Worm (Caenorhabditis elegans) whole organism, mixed stage, embryonic: Measurements from ENCODE around the gene R07E5.5.
A peak's percentile ranks its signal among the peaks of the same experiment; 100 is the strongest.

Source experiments
- bed-3 ChIP-seq: fragments of 200-800 bp; sonication (Bioruptor generic); optimal IDR thresholded peaks from 3 replicates; lab custom pipeline; 2018; ENCODE audit warnings: mild to moderate bottlenecking, missing genetic modification characterization, moderate library complexity, missing compliant biosample characterization
- blmp-1 ChIP-seq: fragments of 150-350 bp; optimal IDR thresholded peaks from 2 replicates; lab custom pipeline; 2014; ENCODE audit warnings: missing biosample characterization, missing genetic modification characterization
- ceh-39 ChIP-seq: fragments of 150-350 bp; optimal IDR thresholded peaks from 2 replicates; lab custom pipeline; 2014; ENCODE audit warnings: missing biosample characterization, missing genetic modification characterization
- ceh-43 ChIP-seq: fragments of 200-800 bp; sonication (Bioruptor generic); optimal IDR thresholded peaks from 2 replicates; lab custom pipeline; 2018; ENCODE audit warnings: mild to moderate bottlenecking, missing genetic modification characterization, moderate library complexity, missing compliant biosample characterization
- ceh-83 ChIP-seq: fragments of 200-800 bp; sonication (Bioruptor generic); optimal IDR thresholded peaks from 2 replicates; lab custom pipeline; 2018; ENCODE audit warnings: mild to moderate bottlenecking, missing genetic modification characterization, missing compliant biosample characterization
- ces-1 ChIP-seq: fragments of 150-350 bp; optimal IDR thresholded peaks from 2 replicates; lab custom pipeline; 2014; ENCODE audit warnings: missing biosample characterization, missing genetic modification reagents, missing genetic modification characterization
- cnd-1 ChIP-seq: fragments of 200-800 bp; sonication (Bioruptor generic); optimal IDR thresholded peaks from 2 replicates; lab custom pipeline; 2018; ENCODE audit warnings: mild to moderate bottlenecking, missing genetic modification characterization, missing compliant biosample characterization
- drap-1 ChIP-seq: fragments of 200-800 bp; sonication (Bioruptor generic); optimal IDR thresholded peaks from 3 replicates; lab custom pipeline; 2018; ENCODE audit warnings: mild to moderate bottlenecking, missing genetic modification characterization, missing compliant biosample characterization
- elt-1 ChIP-seq: sonication (generic microtip); optimal IDR thresholded peaks from 2 replicates; lab custom pipeline; 2017; ENCODE audit warnings: missing genetic modification characterization, mild to moderate bottlenecking, missing compliant biosample characterization, antibody characterized with exemption, moderate library complexity, borderline replicate concordance; ENCODE audit not compliant: insufficient read depth
- elt-3 ChIP-seq: fragments of 150-350 bp; optimal IDR thresholded peaks from 2 replicates; lab custom pipeline; 2014; ENCODE audit warnings: missing biosample characterization, missing genetic modification characterization
- flh-1 ChIP-seq: fragments of 200-800 bp; sonication (Bioruptor generic); optimal IDR thresholded peaks from 2 replicates; lab custom pipeline; 2018; ENCODE audit warnings: mild to moderate bottlenecking, missing genetic modification characterization, moderate library complexity, missing compliant biosample characterization
- ham-2 ChIP-seq: fragments of 200-800 bp; sonication (Bioruptor generic); optimal IDR thresholded peaks from 2 replicates; lab custom pipeline; 2018; ENCODE audit warnings: mild to moderate bottlenecking, missing genetic modification characterization, missing compliant biosample characterization
- hlh-1 ChIP-seq: fragments of 150-350 bp; optimal IDR thresholded peaks from 2 replicates; lab custom pipeline; 2014; ENCODE audit warnings: missing biosample characterization, missing genetic modification reagents, missing genetic modification characterization
- lin-13 ChIP-seq: fragments of 150-350 bp; optimal IDR thresholded peaks from 2 replicates; lab custom pipeline; 2014; ENCODE audit warnings: missing biosample characterization, missing genetic modification characterization
- lin-32 ChIP-seq: fragments of 200-800 bp; sonication (Bioruptor generic); optimal IDR thresholded peaks from 2 replicates; lab custom pipeline; 2018; ENCODE audit warnings: mild to moderate bottlenecking, missing genetic modification characterization, missing compliant biosample characterization
- lsy-2 ChIP-seq: fragments of 150-350 bp; optimal IDR thresholded peaks from 2 replicates; lab custom pipeline; 2014; ENCODE audit warnings: missing biosample characterization, missing genetic modification characterization
- mab-5 ChIP-seq: fragments of 150-350 bp; optimal IDR thresholded peaks from 2 replicates; lab custom pipeline; 2014; ENCODE audit warnings: missing biosample characterization, missing genetic modification characterization
- mep-1 ChIP-seq: fragments of 150-350 bp; optimal IDR thresholded peaks from 2 replicates; lab custom pipeline; 2017; ENCODE audit warnings: missing biosample characterization, missing genetic modification reagents, missing genetic modification characterization, inconsistent platforms
- nhr-12 ChIP-seq: fragments of 150-350 bp; optimal IDR thresholded peaks from 2 replicates; lab custom pipeline; 2014; ENCODE audit warnings: missing biosample characterization, missing genetic modification characterization
- nhr-2 ChIP-seq: fragments of 150-350 bp; optimal IDR thresholded peaks from 2 replicates; lab custom pipeline; 2014; ENCODE audit warnings: missing biosample characterization, missing genetic modification characterization
- nhr-237 ChIP-seq: fragments of 150-350 bp; optimal IDR thresholded peaks from 2 replicates; lab custom pipeline; 2014; ENCODE audit warnings: missing biosample characterization, missing genetic modification characterization
- nhr-28 ChIP-seq: fragments of 150-350 bp; optimal IDR thresholded peaks from 2 replicates; lab custom pipeline; 2014; ENCODE audit warnings: missing biosample characterization, missing genetic modification characterization
- pha-4 ChIP-seq: fragments of 150-350 bp; optimal IDR thresholded peaks from 2 replicates; lab custom pipeline; 2018; ENCODE audit warnings: missing biosample characterization, missing genetic modification reagents, missing genetic modification characterization
- sem-2 ChIP-seq: fragments of 200-800 bp; sonication (Bioruptor generic); optimal IDR thresholded peaks from 2 replicates; lab custom pipeline; 2018; ENCODE audit warnings: mild to moderate bottlenecking, missing genetic modification characterization, missing compliant biosample characterization
- snpc-4 ChIP-seq: fragments of 150-350 bp; optimal IDR thresholded peaks from 2 replicates; lab custom pipeline; 2014; ENCODE audit warnings: missing biosample characterization, missing genetic modification characterization
- sptf-1 ChIP-seq: sonication (generic microtip); optimal IDR thresholded peaks from 2 replicates; lab custom pipeline; 2017; ENCODE audit warnings: mild to moderate bottlenecking, missing genetic modification characterization, moderate library complexity, missing compliant biosample characterization
- tbx-8 ChIP-seq: fragments of 200-800 bp; sonication (Bioruptor generic); optimal IDR thresholded peaks from 2 replicates; lab custom pipeline; 2018; ENCODE audit warnings: mild to moderate bottlenecking, missing genetic modification characterization, moderate library complexity, missing compliant biosample characterization
- unc-120 ChIP-seq: sonication (generic microtip); optimal IDR thresholded peaks from 2 replicates; lab custom pipeline; 2017; ENCODE audit warnings: missing genetic modification characterization, missing compliant biosample characterization; ENCODE audit not compliant: poor library complexity, severe bottlenecking
- unc-39 ChIP-seq: fragments of 150-350 bp; optimal IDR thresholded peaks from 2 replicates; lab custom pipeline; 2014; ENCODE audit warnings: missing biosample characterization, missing genetic modification characterization
- unc-62 ChIP-seq: fragments of 150-350 bp; optimal IDR thresholded peaks from 2 replicates; lab custom pipeline; 2014; ENCODE audit warnings: missing biosample characterization, missing genetic modification reagents, missing genetic modification characterization
- zip-8 ChIP-seq: fragments of 150-350 bp; optimal IDR thresholded peaks from 2 replicates; lab custom pipeline; 2014; ENCODE audit warnings: missing biosample characterization, missing genetic modification characterization
- ztf-11 ChIP-seq: fragments of 150-350 bp; optimal IDR thresholded peaks from 2 replicates; lab custom pipeline; 2014; ENCODE audit warnings: missing biosample characterization, missing genetic modification characterization

R07E5.5 gene

DNA sequence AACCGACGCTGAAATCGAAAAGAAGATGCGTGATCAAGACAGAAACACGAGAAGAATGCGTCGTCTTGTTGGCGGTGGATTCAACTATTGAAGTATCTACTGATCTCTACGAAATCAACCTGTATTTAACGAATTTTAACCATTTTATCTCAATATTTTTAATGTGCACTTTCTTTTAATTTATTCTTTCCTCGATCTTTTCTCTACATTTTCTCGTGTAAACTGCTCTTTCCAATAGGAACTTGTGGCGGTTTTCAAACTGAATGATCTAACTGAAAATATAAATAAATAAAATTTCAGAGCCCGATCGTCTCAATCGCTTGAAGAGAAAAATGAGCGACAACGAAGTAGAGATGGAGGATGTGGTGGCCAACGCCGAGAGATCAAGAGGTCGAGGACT, 8.8 kb downstream of the R07E5.5 start, which contains the start of gene rnp-4:
Gene rnp-4, plus strand, starts transcription at position 301 of the 400 bp plus-strand sequence.
- TF ChIP-seq flh-1 (no peak), ceh-39 (tag; lab: Kevin White, UChicago) (no peak), hlh-1 (tag; lab: Kevin White, UChicago) (no peak), drap-1 (no peak), mep-1 (tag; lab: Kevin White, UChicago) (no peak), nhr-237 (no peak), zip-8 (tag; lab: Kevin White, UChicago) (no peak), elt-3 (tag; lab: Kevin White, UChicago) (no peak), bed-3 (no peak), lsy-2 (tag; lab: Kevin White, UChicago) (no peak), tbx-8 (GFP tag; lab: Kevin White, UChicago) (no peak), sptf-1 (tag; lab: Kevin White, UChicago) (no peak), blmp-1 (tag; lab: Kevin White, UChicago) (no peak), mab-5 (tag; lab: Kevin White, UChicago) (no peak), unc-62 (GFP tag; lab: Kevin White, UChicago) (no peak), unc-120 (tag; lab: Kevin White, UChicago) (no peak), lin-32 (GFP tag; lab: Kevin White, UChicago) (no peak), ceh-43 (GFP tag; lab: Kevin White, UChicago) (no peak), elt-1 (tag; lab: Kevin White, UChicago) (no peak), ceh-83 (GFP tag; lab: Kevin White, UChicago) (no peak)
- TF ChIP-seq, all 35 proteins: peak for 0

DNA sequence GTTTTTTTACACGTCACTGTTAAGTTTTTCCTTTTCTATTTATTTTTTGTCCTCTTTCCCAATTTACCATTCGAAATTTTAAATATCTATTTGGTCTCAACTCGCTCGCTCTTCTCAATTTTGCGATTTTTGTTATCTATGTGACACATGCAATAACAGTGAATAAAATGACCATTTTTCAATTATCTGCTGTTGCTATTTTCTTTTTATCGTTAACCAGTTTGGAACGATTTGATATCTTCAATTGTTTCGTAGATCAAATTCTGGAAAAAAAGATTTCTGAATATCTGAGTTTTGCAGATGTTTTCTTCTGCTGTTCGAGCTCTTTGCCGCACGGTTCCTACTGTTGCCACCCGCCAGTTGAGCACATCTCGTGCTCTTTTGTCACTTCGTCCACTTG, 9.9 kb downstream of the R07E5.5 start, which contains the start of gene prdx-3:
Gene prdx-3, plus strand, starts transcription at position 301 of the 400 bp plus-strand sequence.
- no peak for TF ChIP-seq sem-2 (GFP tag; lab: Kevin White, UChicago)
- TF ChIP-seq blmp-1 (tag; lab: Kevin White, UChicago): no peak
- no peak for TF ChIP-seq ceh-39 (tag; lab: Kevin White, UChicago)
- no peak for TF ChIP-seq unc-39
- no peak for TF ChIP-seq zip-8 (tag; lab: Kevin White, UChicago)

ce11 chrIII:4408251-4408650, 11.0 kb downstream of the R07E5.5 start, which contains the start of gene gpch-1:
gpch-1 (plus strand) TSS chrIII:4408551.
- no peak for TF ChIP-seq nhr-2
- no peak for TF ChIP-seq mep-1 (tag; lab: Kevin White, UChicago)
- TF ChIP-seq flh-1: no peak
- TF ChIP-seq unc-39: no peak
- no peak for TF ChIP-seq blmp-1 (tag; lab: Kevin White, UChicago)
- TF ChIP-seq sem-2 (GFP tag; lab: Kevin White, UChicago): no peak
- no peak for TF ChIP-seq elt-3 (tag; lab: Kevin White, UChicago)
- no peak for TF ChIP-seq bed-3
- TF ChIP-seq zip-8 (tag; lab: Kevin White, UChicago): no peak
- no peak for TF ChIP-seq lin-32 (GFP tag; lab: Kevin White, UChicago)
- no peak for TF ChIP-seq ceh-43 (GFP tag; lab: Kevin White, UChicago)
- no peak for TF ChIP-seq tbx-8 (GFP tag; lab: Kevin White, UChicago)
- TF ChIP-seq mab-5 (tag; lab: Kevin White, UChicago): no peak
- no peak for TF ChIP-seq nhr-28 (tag; lab: Kevin White, UChicago)
- TF ChIP-seq ztf-11 (tag; lab: Kevin White, UChicago): no peak
- no peak for TF ChIP-seq ham-2 (GFP tag; lab: Kevin White, UChicago)

DNA sequence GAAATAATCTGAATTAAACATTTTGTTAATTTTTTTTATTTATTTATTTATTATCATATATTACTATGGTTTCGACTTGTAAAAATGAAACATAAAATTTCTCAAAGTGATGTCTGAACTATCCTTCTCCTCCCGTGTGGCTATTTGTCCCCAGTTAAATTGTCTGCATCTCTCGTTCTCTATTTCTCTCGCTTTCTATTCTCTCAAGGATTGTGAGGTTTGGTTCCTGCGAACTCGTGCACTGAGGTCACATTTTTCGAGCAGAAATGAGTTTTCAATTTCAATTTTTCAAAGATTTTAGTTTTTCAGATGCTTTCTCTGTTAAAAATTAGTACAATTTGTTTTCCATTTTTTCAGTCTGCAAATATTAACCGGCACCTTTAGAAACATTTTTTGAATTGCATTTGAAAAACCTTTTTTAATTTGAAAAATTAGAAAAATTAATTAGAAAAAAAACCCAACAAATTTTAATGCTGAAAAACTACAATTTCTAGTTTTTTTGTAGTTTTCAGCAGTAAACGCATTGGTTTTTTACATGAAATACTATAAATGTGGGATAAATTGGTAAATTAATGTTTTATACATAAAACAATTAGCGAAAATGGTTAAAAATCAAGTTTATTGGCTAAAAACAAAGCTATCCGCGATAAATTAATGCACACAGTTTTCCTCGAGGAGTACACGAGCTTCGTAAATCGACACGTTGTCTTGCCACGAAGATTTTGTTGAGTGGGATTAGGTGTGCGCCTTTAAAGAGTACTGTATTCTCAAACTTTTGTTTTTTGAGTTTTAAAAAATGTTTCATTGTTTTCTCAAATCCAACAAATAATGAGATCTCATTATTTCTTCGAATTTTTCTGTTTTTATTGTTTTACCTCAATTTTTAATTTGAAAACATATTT, 15.1 kb downstream of the R07E5.5 start:
- TF ChIP-seq lin-32 (GFP tag; lab: Kevin White, UChicago) (no peak), nhr-12 (tag; lab: Kevin White, UChicago) (no peak), ces-1 (peak; percentile 8)

- TF ChIP-seq pha-4 (tag; lab: Kevin White, UChicago) (no peak), cnd-1 (tag; lab: Kevin White, UChicago) (no peak), bed-3 (no peak), elt-1 (tag; lab: Kevin White, UChicago) (no peak), lin-13 (no peak), ham-2 (GFP tag; lab: Kevin White, UChicago) (no peak), elt-3 (tag; lab: Kevin White, UChicago) (no peak), sem-2 (GFP tag; lab: Kevin White, UChicago) (no peak), flh-1 (no peak), snpc-4 (tag; lab: Kevin White, UChicago) (no peak), nhr-12 (tag; lab: Kevin White, UChicago) (no peak), ceh-83 (GFP tag; lab: Kevin White, UChicago) (no peak), blmp-1 (tag; lab: Kevin White, UChicago) (no peak)
Observed at ce11 chrIII:4413099-4413498, 15.9 kb downstream of the R07E5.5 start, which contains the start of gene mpc-1. mpc-1 (plus strand) TSS chrIII:4413457.
